Worm (Caenorhabditis elegans) whole organism, young adult: ENCODE data around the gene fbxb-77.

ENCODE experiments used
- B0336.3 ChIP-seq: fragments of 200-800 bp; sonication (Bioruptor generic); IDR thresholded peaks from 2 replicates; pipeline ENCODE4 v1.3.6; 2022; ENCODE audit warnings: missing genetic modification characterization, missing compliant biosample characterization
- F22D6.2 ChIP-seq: sonication (generic microtip); optimal IDR thresholded peaks from 2 replicates; lab custom pipeline; 2016; ENCODE audit warnings: mild to moderate bottlenecking, missing genetic modification characterization, missing compliant biosample characterization
- F33H1.4 ChIP-seq: fragments of 200-800 bp; sonication (Bioruptor generic); IDR thresholded peaks from 2 replicates; pipeline ENCODE4 v1.3.6; 2022; ENCODE audit warnings: missing genetic modification reagents, missing genetic modification characterization, missing compliant biosample characterization
- F49E8.2 ChIP-seq: sonication (generic microtip); optimal IDR thresholded peaks from 3 replicates; lab custom pipeline; 2017; ENCODE audit warnings: missing genetic modification characterization, mild to moderate bottlenecking, missing compliant biosample characterization, antibody characterized with exemption, moderate library complexity; ENCODE audit not compliant: insufficient read depth
- K12H6.12 ChIP-seq: fragments of 200-800 bp; sonication (Bioruptor generic); optimal IDR thresholded peaks from 2 replicates; lab custom pipeline; 2018; ENCODE audit warnings: mild to moderate bottlenecking, missing genetic modification characterization, missing compliant biosample characterization
- T07F8.4 ChIP-seq: sonication (generic microtip); optimal IDR thresholded peaks from 2 replicates; lab custom pipeline; 2016; ENCODE audit warnings: mild to moderate bottlenecking, missing genetic modification characterization, moderate library complexity, missing compliant biosample characterization
- Y53G8AR.9 ChIP-seq: fragments of 200-800 bp; sonication (Bioruptor generic); conservative IDR thresholded peaks from 2 replicates; pipeline ENCODE4 v1.3.6; 2022; ENCODE audit warnings: missing genetic modification reagents, missing genetic modification characterization, missing compliant biosample characterization
- Y56A3A.18 ChIP-seq: fragments of 200-800 bp; sonication (Bioruptor generic); IDR thresholded peaks from 2 replicates; pipeline ENCODE4 v1.3.6; 2022; ENCODE audit warnings: missing genetic modification reagents, missing genetic modification characterization, missing compliant biosample characterization
- Y67H2A.10 ChIP-seq: fragments of 200-800 bp; sonication (Bioruptor generic); conservative IDR thresholded peaks from 2 replicates; pipeline ENCODE4 v1.3.6; 2022; ENCODE audit warnings: missing genetic modification reagents, missing genetic modification characterization, missing compliant biosample characterization
- Y79H2A.3 ChIP-seq: fragments of 200-800 bp; sonication (Bioruptor generic); conservative IDR thresholded peaks from 2 replicates; pipeline ENCODE4 v1.3.6; 2022; ENCODE audit warnings: missing genetic modification reagents, missing genetic modification characterization, missing compliant biosample characterization
- Y95B8A.8 ChIP-seq: fragments of 200-800 bp; sonication (Bioruptor generic); IDR thresholded peaks from 2 replicates; pipeline ENCODE4 v1.3.6; 2022; ENCODE audit warnings: missing genetic modification reagents, missing genetic modification characterization, missing compliant biosample characterization
- ZK185.1 ChIP-seq: sonication (generic microtip); optimal IDR thresholded peaks from 2 replicates; lab custom pipeline; 2016; ENCODE audit warnings: mild to moderate bottlenecking, missing genetic modification characterization, missing compliant biosample characterization; ENCODE audit not compliant: poor library complexity, severe bottlenecking
- akir-1 ChIP-seq: fragments of 200-800 bp; sonication (Bioruptor generic); optimal IDR thresholded peaks from 2 replicates; lab custom pipeline; 2018; ENCODE audit warnings: mild to moderate bottlenecking, missing genetic modification characterization, moderate library complexity, missing compliant biosample characterization
- ama-1 ChIP-seq, 3 experiments: fragments of 150-350 bp in 1 of 3; sonication (generic microtip) in 2 of 3; optimal IDR thresholded peaks; 2 replicates each; lab custom pipeline; 2014 to 2018; ENCODE audit warnings: missing biosample characterization in 2 of 3, missing genetic modification characterization in 2 of 3, missing genetic modification reagents in 2 of 3
- aptf-3 ChIP-seq: fragments of 200-800 bp; sonication (Bioruptor generic); IDR thresholded peaks from 2 replicates; pipeline ENCODE4 v1.3.6; 2022; ENCODE audit warnings: missing genetic modification characterization, missing compliant biosample characterization
- atf-7 ChIP-seq: sonication (generic microtip); optimal IDR thresholded peaks from 2 replicates; lab custom pipeline; 2017; ENCODE audit warnings: mild to moderate bottlenecking, missing genetic modification characterization, missing compliant biosample characterization
- athp-1 ChIP-seq: sonication (generic microtip); optimal IDR thresholded peaks from 2 replicates; lab custom pipeline; 2017; ENCODE audit warnings: mild to moderate bottlenecking, missing genetic modification characterization, missing compliant biosample characterization
- attf-5 ChIP-seq: fragments of 200-800 bp; sonication (Bioruptor generic); optimal IDR thresholded peaks from 2 replicates; lab custom pipeline; 2018; ENCODE audit warnings: mild to moderate bottlenecking, missing genetic modification characterization, missing compliant biosample characterization
- ceh-27 ChIP-seq: fragments of 200-800 bp; sonication (Bioruptor generic); optimal IDR thresholded peaks from 2 replicates; lab custom pipeline; 2018; ENCODE audit warnings: mild to moderate bottlenecking, missing genetic modification characterization, moderate library complexity, missing compliant biosample characterization
- ceh-58 ChIP-seq: fragments of 200-800 bp; sonication (Bioruptor generic); IDR thresholded peaks from 2 replicates; pipeline ENCODE4 v1.3.6; 2022; ENCODE audit warnings: missing genetic modification characterization, missing compliant biosample characterization
- ceh-79 ChIP-seq: sonication (generic microtip); optimal IDR thresholded peaks from 2 replicates; lab custom pipeline; 2017; ENCODE audit warnings: mild to moderate bottlenecking, missing genetic modification characterization, missing compliant biosample characterization
- chd-7 ChIP-seq: sonication (generic microtip); optimal IDR thresholded peaks from 2 replicates; lab custom pipeline; 2016; ENCODE audit warnings: mild to moderate bottlenecking, missing genetic modification characterization, moderate library complexity, missing compliant biosample characterization
- dpff-1 ChIP-seq: sonication (generic microtip); optimal IDR thresholded peaks from 2 replicates; lab custom pipeline; 2017; ENCODE audit warnings: mild to moderate bottlenecking, missing genetic modification characterization, missing compliant biosample characterization
- him-1 ChIP-seq: sonication (generic microtip); optimal IDR thresholded peaks from 2 replicates; lab custom pipeline; 2016; ENCODE audit warnings: missing genotype, missing genetic modification reagents, missing genetic modification characterization, missing compliant biosample characterization
- hlh-12 ChIP-seq: sonication (generic microtip); optimal IDR thresholded peaks from 2 replicates; lab custom pipeline; 2016; ENCODE audit warnings: missing genetic modification characterization, missing compliant biosample characterization
- hmg-20 ChIP-seq: fragments of 200-800 bp; sonication (Bioruptor generic); IDR thresholded peaks from 2 replicates; pipeline ENCODE4 v1.3.6; 2022; ENCODE audit warnings: missing genetic modification reagents, missing genetic modification characterization, missing compliant biosample characterization
- hrde-1 ChIP-seq: sonication (generic microtip); optimal IDR thresholded peaks from 2 replicates; lab custom pipeline; 2016; ENCODE audit warnings: missing genetic modification characterization, mild to moderate bottlenecking, missing compliant biosample characterization, moderate library complexity, missing genotype, missing genetic modification reagents, borderline replicate concordance
- hsf-1 ChIP-seq: fragments of 200-800 bp; sonication (Bioruptor generic); IDR thresholded peaks from 2 replicates; pipeline ENCODE4 v1.3.6; 2022; ENCODE audit warnings: missing genetic modification reagents, missing genetic modification characterization, missing compliant biosample characterization
- let-526 ChIP-seq: fragments of 200-800 bp; sonication (Bioruptor generic); IDR thresholded peaks from 2 replicates; pipeline ENCODE4 v1.3.6; 2022; ENCODE audit warnings: missing genetic modification reagents, missing genetic modification characterization, missing compliant biosample characterization
- lin-26 ChIP-seq: fragments of 200-800 bp; sonication (Bioruptor generic); IDR thresholded peaks from 2 replicates; pipeline ENCODE4 v1.3.6; 2022; ENCODE audit warnings: missing genetic modification reagents, missing genetic modification characterization, missing compliant biosample characterization
- lin-40 ChIP-seq: sonication (generic microtip); optimal IDR thresholded peaks from 2 replicates; lab custom pipeline; 2016; ENCODE audit warnings: missing genetic modification characterization, mild to moderate bottlenecking, missing compliant biosample characterization, missing genotype, missing genetic modification reagents
- lsl-1 ChIP-seq: fragments of 200-800 bp; sonication (Bioruptor generic); optimal IDR thresholded peaks from 2 replicates; lab custom pipeline; 2018; ENCODE audit warnings: mild to moderate bottlenecking, missing genetic modification characterization, moderate library complexity, missing compliant biosample characterization
- madf-10 ChIP-seq: sonication (generic microtip); optimal IDR thresholded peaks from 2 replicates; lab custom pipeline; 2016; ENCODE audit warnings: mild to moderate bottlenecking, missing genetic modification characterization, missing compliant biosample characterization
- madf-8 ChIP-seq: fragments of 200-800 bp; sonication (Bioruptor generic); conservative IDR thresholded peaks from 2 replicates; pipeline ENCODE4 v1.3.6; 2022; ENCODE audit warnings: missing genetic modification reagents, missing genetic modification characterization, missing compliant biosample characterization
- mel-28 ChIP-seq: sonication (generic microtip); optimal IDR thresholded peaks from 2 replicates; lab custom pipeline; 2016; ENCODE audit warnings: borderline replicate concordance, mild to moderate bottlenecking, missing genetic modification characterization, missing compliant biosample characterization
- mxl-1 ChIP-seq: sonication (generic microtip); optimal IDR thresholded peaks from 2 replicates; lab custom pipeline; 2016; ENCODE audit warnings: missing genetic modification characterization, missing compliant biosample characterization
- nfyb-1 ChIP-seq: fragments of 200-800 bp; sonication (Bioruptor generic); IDR thresholded peaks from 2 replicates; pipeline ENCODE4 v1.3.6; 2022; ENCODE audit warnings: missing genetic modification reagents, missing genetic modification characterization, missing compliant biosample characterization
- nhr-120 ChIP-seq: fragments of 200-800 bp; sonication (Bioruptor generic); IDR thresholded peaks from 2 replicates; pipeline ENCODE4 v1.3.6; 2022; ENCODE audit warnings: missing genetic modification characterization, missing compliant biosample characterization
- nhr-27 ChIP-seq: fragments of 200-800 bp; sonication (Bioruptor generic); optimal IDR thresholded peaks from 2 replicates; lab custom pipeline; 2018; ENCODE audit warnings: mild to moderate bottlenecking, missing genetic modification characterization, moderate library complexity, missing compliant biosample characterization
- pha-4 ChIP-seq: fragments of 150-350 bp; sonication (generic microtip); optimal IDR thresholded peaks from 2 replicates; lab custom pipeline; 2014; ENCODE audit warnings: missing biosample characterization, missing genetic modification reagents, missing genetic modification characterization
- snpc-1.1 ChIP-seq: sonication (generic microtip); optimal IDR thresholded peaks from 2 replicates; lab custom pipeline; 2017; ENCODE audit warnings: missing genetic modification characterization, mild to moderate bottlenecking, missing compliant biosample characterization, antibody characterized with exemption, moderate library complexity, missing genotype, missing genetic modification reagents; ENCODE audit not compliant: insufficient read depth
- snpc-3.4 ChIP-seq: sonication (generic microtip); optimal IDR thresholded peaks from 2 replicates; lab custom pipeline; 2017; ENCODE audit warnings: missing genetic modification characterization, mild to moderate bottlenecking, missing compliant biosample characterization, antibody characterized with exemption, moderate library complexity, missing genotype, missing genetic modification reagents
- sptf-2 ChIP-seq: fragments of 200-800 bp; sonication (Bioruptor generic); optimal IDR thresholded peaks from 2 replicates; lab custom pipeline; 2018; ENCODE audit warnings: mild to moderate bottlenecking, missing genetic modification characterization, missing compliant biosample characterization
- tbp1 ChIP-seq: fragments of 200-800 bp; sonication (Bioruptor generic); optimal IDR thresholded peaks from 2 replicates; lab custom pipeline; 2018; ENCODE audit warnings: mild to moderate bottlenecking, missing genetic modification characterization, missing compliant biosample characterization
- xnd-1 ChIP-seq: sonication (generic microtip); optimal IDR thresholded peaks from 2 replicates; lab custom pipeline; 2016; ENCODE audit warnings: missing genotype, missing genetic modification reagents, missing genetic modification characterization, missing compliant biosample characterization
- ztf-3 ChIP-seq: fragments of 200-800 bp; sonication (Bioruptor generic); optimal IDR thresholded peaks from 2 replicates; lab custom pipeline; 2018; ENCODE audit warnings: mild to moderate bottlenecking, missing genetic modification characterization, missing compliant biosample characterization

fbxb-77 gene

DNA sequence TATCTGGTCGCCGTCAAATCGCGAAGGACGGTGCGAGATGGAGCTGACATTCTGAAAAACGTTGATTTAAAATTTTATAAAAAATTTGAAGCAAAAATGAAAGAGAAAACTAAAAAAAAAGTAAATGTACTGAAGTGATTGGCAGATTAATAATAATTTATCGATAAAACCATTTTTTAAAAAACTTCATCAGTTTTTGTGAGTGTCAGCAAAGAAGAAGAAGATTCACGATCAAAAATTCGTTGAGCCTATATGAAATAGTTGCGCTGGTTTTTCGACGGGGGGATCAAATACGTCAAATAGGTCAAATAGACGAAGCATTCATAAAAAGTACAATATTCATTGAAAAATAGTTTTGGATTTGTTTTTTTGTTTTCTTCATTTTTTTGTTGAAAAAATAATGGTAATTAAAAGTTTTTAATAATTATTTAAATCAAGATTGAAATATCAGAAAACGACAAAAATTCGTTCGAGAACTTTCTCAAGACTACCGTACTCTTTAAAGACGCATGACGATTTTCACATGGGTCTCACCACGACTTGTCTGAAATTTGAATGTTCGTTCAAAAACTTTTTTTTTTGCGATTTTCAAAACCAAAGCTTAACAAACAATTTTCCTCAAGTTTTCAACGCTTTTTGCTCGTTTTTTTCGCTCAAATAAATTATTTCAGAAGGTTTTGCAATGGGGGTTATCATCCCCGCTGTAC is 4.6 kb upstream of the fbxb-77 start, which contains the start of the genes memi-1 and cyp-31A3 (continued):
- no peak for TF ChIP-seq mxl-1 (tag; lab: Kevin White, UChicago)
- TF ChIP-seq Y53G8AR.9 (GFP tag; lab: Robert Waterston, UW) = no peak; the same call in 1 of the 2 replicates
- no peak for TF ChIP-seq let-526
- no peak for TF ChIP-seq madf-10 (tag; lab: Kevin White, UChicago)
- no peak for TF ChIP-seq hlh-12 (tag; lab: Kevin White, UChicago)
- TF ChIP-seq mel-28 (tag; lab: Kevin White, UChicago) = no peak
- TF ChIP-seq Y79H2A.3 = no peak
- peak; percentile 37 for TF ChIP-seq tbp1 (GFP tag; lab: Kevin White, UChicago)
- no peak for TF ChIP-seq ama-1 (optimal IDR thresholded peaks at IDR 0.05; lab: Kevin White, UChicago)
- no peak for TF ChIP-seq ama-1 (GFP tag; optimal IDR thresholded peaks at IDR 0.05; lab: Kevin White, UChicago)
- TF ChIP-seq F33H1.4 (GFP tag; lab: Robert Waterston, UW) = peak; percentile 97
- no peak for TF ChIP-seq chd-7 (tag; lab: Kevin White, UChicago)
- no peak for TF ChIP-seq akir-1 (GFP tag; lab: Kevin White, UChicago)
- no peak for TF ChIP-seq ceh-79 (tag; lab: Kevin White, UChicago)
- no peak for TF ChIP-seq athp-1
- no peak for TF ChIP-seq him-1 (tag; lab: Kevin White, UChicago)
- no peak for TF ChIP-seq hmg-20 (GFP tag; lab: Robert Waterston, UW)
- no peak for TF ChIP-seq nhr-27 (tag; lab: Kevin White, UChicago)
- peak; percentile 99 for TF ChIP-seq hsf-1 (GFP tag; lab: Robert Waterston, UW)
- no peak for TF ChIP-seq pha-4 (tag; lab: Kevin White, UChicago)
- TF ChIP-seq K12H6.12 (tag; lab: Kevin White, UChicago) = no peak
- TF ChIP-seq lsl-1 (GFP tag; lab: Kevin White, UChicago) = peak; percentile 94
- TF ChIP-seq snpc-3.4 (tag; lab: Kevin White, UChicago) = peak; percentile 81
- no peak for TF ChIP-seq atf-7 (tag; lab: Kevin White, UChicago)
- peak; percentile 46 for TF ChIP-seq snpc-1.1
- TF ChIP-seq hrde-1 (tag; lab: Kevin White, UChicago) = no peak
- no peak for TF ChIP-seq sptf-2
- TF ChIP-seq nhr-120 = no peak
- TF ChIP-seq ceh-27 (GFP tag; lab: Kevin White, UChicago) = no peak
- TF ChIP-seq ceh-58 (GFP tag; lab: Robert Waterston, UW) = no peak
- no peak for TF ChIP-seq dpff-1 (tag; lab: Kevin White, UChicago)
- TF ChIP-seq Y95B8A.8 (GFP tag; lab: Robert Waterston, UW) = no peak

- TF ChIP-seq F22D6.2 (tag; lab: Kevin White, UChicago) (no peak), ZK185.1 (tag; lab: Kevin White, UChicago) (no peak), F49E8.2 (tag; lab: Kevin White, UChicago) (peak; percentile 45), aptf-3 (no peak), xnd-1 (tag; lab: Kevin White, UChicago) (peak; percentile 32), nfyb-1 (peak; percentile 72), tbp1 (GFP tag; lab: Kevin White, UChicago) (peak; percentile 51), ceh-27 (GFP tag; lab: Kevin White, UChicago) (peak; percentile 2), lin-26 (GFP tag; lab: Robert Waterston, UW) (peak; percentile 44; the same call in 1 of the 2 replicates), attf-5 (GFP tag; lab: Kevin White, UChicago) (no peak), B0336.3 (GFP tag; lab: Robert Waterston, UW) (peak; percentile 75), madf-8 (GFP tag; lab: Robert Waterston, UW) (no peak), ztf-3 (no peak), madf-10 (tag; lab: Kevin White, UChicago) (no peak), lin-40 (tag; lab: Kevin White, UChicago) (no peak), let-526 (no peak), Y56A3A.18 (GFP tag; lab: Robert Waterston, UW) (no peak), Y67H2A.10 (no peak), nhr-120 (no peak), T07F8.4 (tag; lab: Kevin White, UChicago) (no peak)
Measured at ce11 chrIV:4758659-4759058, 2.7 kb upstream of the fbxb-77 start, which contains the start of gene Y17G9B.8. TSS of gene Y17G9B.8 (minus strand) at chrIV:4758840.
